Fruit fly (Drosophila melanogaster) whole organism, embryonic: ENCODE results near the gene ZnT33D.

Source experiments
- Abd-B ChIP-seq: fragments of 200-800 bp; sonication (Bioruptor generic); optimal IDR thresholded peaks from 2 replicates; lab custom pipeline; 2018; ENCODE audit warnings: missing biosample characterization, mild to moderate bottlenecking, missing genetic modification characterization, moderate library complexity
- Asciz ChIP-seq: fragments of 200-800 bp; sonication (Bioruptor generic); optimal IDR thresholded peaks from 2 replicates; lab custom pipeline; 2017; ENCODE audit warnings: missing biosample characterization, mild to moderate bottlenecking, missing genetic modification characterization, missing genetic modification reagents
- Blimp-1 ChIP-seq: fragments of 200-800 bp; sonication (Bioruptor generic); optimal IDR thresholded peaks from 3 replicates; lab custom pipeline; 2018; ENCODE audit warnings: missing biosample characterization, missing genetic modification characterization, mild to moderate bottlenecking, moderate library complexity, missing genetic modification reagents
- CG13424 ChIP-seq: fragments of 200-800 bp; sonication (Bioruptor generic); optimal IDR thresholded peaks from 2 replicates; lab custom pipeline; 2019; ENCODE audit warnings: missing biosample characterization, mild to moderate bottlenecking, missing genetic modification characterization, moderate library complexity
- CG13775 ChIP-seq: fragments of 200-800 bp; sonication (Bioruptor generic); optimal IDR thresholded peaks from 3 replicates; lab custom pipeline; 2017; ENCODE audit warnings: missing biosample characterization, mild to moderate bottlenecking, missing genetic modification characterization
- CG15696 ChIP-seq: fragments of 200-800 bp; sonication (Bioruptor generic); optimal IDR thresholded peaks from 2 replicates; lab custom pipeline; 2019; ENCODE audit warnings: missing biosample characterization, mild to moderate bottlenecking, missing genetic modification characterization, moderate library complexity
- CG17361 ChIP-seq: fragments of 200-800 bp; sonication (Bioruptor generic); IDR thresholded peaks from 3 replicates; pipeline ENCODE4 v1.3.6; 2022; ENCODE audit warnings: missing biosample characterization, missing genetic modification characterization
- CG18476 ChIP-seq: fragments of 200-800 bp; sonication (Bioruptor generic); optimal IDR thresholded peaks from 2 replicates; lab custom pipeline; 2016; ENCODE audit warnings: missing biosample characterization, mild to moderate bottlenecking, missing genetic modification characterization
- CG32532 ChIP-seq: fragments of 200-800 bp; sonication (Bioruptor generic); IDR thresholded peaks from 2 replicates; pipeline ENCODE4 v1.3.6; 2022; ENCODE audit warnings: missing biosample characterization, missing genetic modification characterization
- CG3726 ChIP-seq: fragments of 200-800 bp; sonication (Bioruptor generic); IDR thresholded peaks from 3 replicates; pipeline ENCODE4, ENCODE4 v1.3.6; 2022; ENCODE audit warnings: missing biosample characterization, missing genetic modification characterization
- CG4404 ChIP-seq: fragments of 200-800 bp; sonication (Bioruptor generic); IDR thresholded peaks from 2 replicates; pipeline ENCODE4 v1.3.6; 2022; ENCODE audit warnings: missing biosample characterization, missing genetic modification characterization
- CG4707 ChIP-seq: fragments of 200-800 bp; sonication (Bioruptor generic); optimal IDR thresholded peaks from 2 replicates; lab custom pipeline; 2018; ENCODE audit warnings: missing biosample characterization, mild to moderate bottlenecking, missing genetic modification characterization, moderate library complexity
- Dbx ChIP-seq: fragments of 200-800 bp; sonication (Bioruptor generic); IDR thresholded peaks from 3 replicates; pipeline ENCODE4 v1.3.6; 2022; ENCODE audit warnings: missing biosample characterization, missing genetic modification characterization
- Drgx ChIP-seq: fragments of 200-800 bp; sonication (Bioruptor generic); IDR thresholded peaks from 2 replicates; pipeline ENCODE4 v1.3.6; 2022; ENCODE audit warnings: missing biosample characterization, missing genetic modification characterization
- Ets65A ChIP-seq: fragments of 200-800 bp; sonication (Bioruptor generic); peaks from one replicate; lab custom pipeline; 2016; ENCODE audit warnings: missing biosample characterization, missing genetic modification characterization
- Gug ChIP-seq: fragments of 200-800 bp; sonication (Bioruptor generic); IDR thresholded peaks from 4 replicates; pipeline ENCODE4 v1.3.6; 2022; ENCODE audit warnings: missing biosample characterization, missing genetic modification characterization
- H15 ChIP-seq: fragments of 200-800 bp; sonication (Bioruptor generic); IDR thresholded peaks from 3 replicates; pipeline ENCODE4 v1.3.6; 2022; ENCODE audit warnings: missing biosample characterization, missing genetic modification characterization
- MTF-1 ChIP-seq: fragments of 200-800 bp; sonication (Bioruptor generic); optimal IDR thresholded peaks from 2 replicates; lab custom pipeline; 2018; ENCODE audit warnings: missing biosample characterization, mild to moderate bottlenecking, missing genetic modification characterization, borderline replicate concordance
- Mes4 ChIP-seq: fragments of 200-800 bp; sonication (Bioruptor generic); optimal IDR thresholded peaks from 2 replicates; lab custom pipeline; 2016; ENCODE audit warnings: missing biosample characterization, missing genetic modification characterization
- Nf-YB ChIP-seq: fragments of 200-800 bp; sonication (Bioruptor generic); optimal IDR thresholded peaks from 3 replicates; lab custom pipeline; 2019; ENCODE audit warnings: missing biosample characterization, mild to moderate bottlenecking, missing genetic modification characterization, moderate library complexity
- Xrp1 ChIP-seq: fragments of 200-800 bp; sonication (Bioruptor generic); IDR thresholded peaks from 2 replicates; pipeline ENCODE4 v1.3.6; 2022; ENCODE audit warnings: missing biosample characterization, missing genetic modification characterization
- ara ChIP-seq: fragments of 200-800 bp; sonication (Bioruptor generic); IDR thresholded peaks from 2 replicates; pipeline ENCODE4 v1.3.6; 2022; ENCODE audit warnings: missing biosample characterization, missing genetic modification characterization
- bcd ChIP-seq: fragments of 200-800 bp; sonication (Bioruptor generic); optimal IDR thresholded peaks from 2 replicates; lab custom pipeline; 2017; ENCODE audit warnings: missing biosample characterization, mild to moderate bottlenecking, missing genetic modification characterization
- bigmax ChIP-seq: fragments of 200-800 bp; sonication (Bioruptor generic); optimal IDR thresholded peaks from 2 replicates; lab custom pipeline; 2018; ENCODE audit warnings: missing biosample characterization, mild to moderate bottlenecking, missing genetic modification characterization
- chinmo ChIP-seq: fragments of 200-800 bp; sonication (Bioruptor generic); IDR thresholded peaks from 4 replicates; pipeline ENCODE4 v1.3.6; 2022; ENCODE audit warnings: missing biosample characterization, missing genetic modification characterization; ENCODE audit not compliant: partially characterized antibody
- ci ChIP-seq: fragments of 200-800 bp; sonication (Bioruptor generic); IDR thresholded peaks from 3 replicates; pipeline ENCODE4 v1.3.6; 2022; ENCODE audit warnings: missing biosample characterization, missing genetic modification characterization
- dati ChIP-seq: fragments of 200-800 bp; sonication (Bioruptor generic); IDR thresholded peaks from 2 replicates; pipeline ENCODE4 v1.3.6; 2022; ENCODE audit warnings: missing biosample characterization, missing genetic modification characterization
- fd64A ChIP-seq: fragments of 200-800 bp; sonication (Bioruptor generic); optimal IDR thresholded peaks from 3 replicates; lab custom pipeline; 2018; ENCODE audit warnings: missing biosample characterization, mild to moderate bottlenecking, missing genetic modification characterization
- insv ChIP-seq, 2 experiments: fragments of 200-800 bp; sonication (Bioruptor generic); optimal IDR thresholded peaks; 3 replicates each; lab custom pipeline; 2016 to 2018; ENCODE audit warnings: missing biosample characterization in 2 of 2, missing genetic modification characterization in 2 of 2
- klu ChIP-seq: fragments of 200-800 bp; sonication (Bioruptor generic); IDR thresholded peaks from 2 replicates; pipeline ENCODE4 v1.3.6; 2022; ENCODE audit warnings: missing biosample characterization, missing genetic modification characterization
- lab ChIP-seq: fragments of 200-800 bp; sonication (Bioruptor generic); optimal IDR thresholded peaks from 3 replicates; lab custom pipeline; 2017; ENCODE audit warnings: missing biosample characterization, missing genetic modification characterization, mild to moderate bottlenecking, moderate library complexity, missing genetic modification reagents
- lov ChIP-seq, 2 experiments: fragments of 200-800 bp in 1 of 2; fragments of >200 bp in 1 of 2; sonication (Bioruptor generic) in 1 of 2; IDR thresholded peaks in 1 of 2; optimal IDR thresholded peaks in 1 of 2; 2 replicates in 1 of 2; 3 replicates in 1 of 2; pipeline versions ENCODE4 v1.3.6 to Lab custom; 2017 to 2022; ENCODE audit warnings: missing biosample characterization in 1 of 2, missing genetic modification characterization in 1 of 2
- onecut ChIP-seq: fragments of 200-800 bp; sonication (Bioruptor generic); IDR thresholded peaks from 2 replicates; pipeline ENCODE4 v1.3.6; 2022; ENCODE audit warnings: missing biosample characterization, missing genetic modification characterization
- pan ChIP-seq, 4 experiments: fragments of >200 bp in 3 of 4; fragments of 200-800 bp in 1 of 4; sonication (Bioruptor generic) in 1 of 4; optimal IDR thresholded peaks in 3 of 4; IDR thresholded peaks in 1 of 4; 2 replicates each; pipeline versions ENCODE4 v1.3.6 to Lab custom; 2017 to 2022; ENCODE audit warnings: missing biosample characterization in 2 of 4, missing genetic modification characterization in 2 of 4, mixed read lengths in 1 of 4
- prd ChIP-seq, 3 experiments: fragments of >200 bp in 2 of 3; fragments of 200-800 bp in 1 of 3; sonication (Bioruptor generic) in 1 of 3; optimal IDR thresholded peaks in 2 of 3; IDR thresholded peaks in 1 of 3; 2 replicates in 2 of 3; 3 replicates in 1 of 3; pipeline versions ENCODE4 v1.3.6 to Lab custom; 2017 to 2022; ENCODE audit warnings: missing biosample characterization in 1 of 3, missing genetic modification characterization in 1 of 3
- sens ChIP-seq: fragments of 200-800 bp; sonication (Bioruptor generic); peaks from one replicate; lab custom pipeline; 2016; ENCODE audit warnings: missing biosample characterization, missing genetic modification characterization
- slbo ChIP-seq: fragments of 200-800 bp; sonication (Bioruptor generic); IDR thresholded peaks from 2 replicates; pipeline ENCODE4 v1.3.6; 2022; ENCODE audit warnings: missing biosample characterization, missing genetic modification characterization

The ZnT33D gene

dm6 chr2L:12177621-12178020 is 13.6 kb downstream of the ZnT33D start, which contains the start of gene atilla (continued):
- TF ChIP-seq chinmo (GFP tag; lab: Robert Waterston, UW) (peak; percentile 78; the same call in 1 of the 4 replicates), Nf-YB (GFP tag; lab: Kevin White, UChicago) (no peak), slbo (GFP tag; lab: Robert Waterston, UW) (no peak), Dbx (GFP tag; lab: Robert Waterston, UW) (0 out of 3 replicates have a peak, but pooled peaks have one; percentile 6), lab (GFP tag; lab: Kevin White, UChicago) (peak; percentile 36), CG17361 (GFP tag; lab: Robert Waterston, UW) (no peak)

- TF ChIP-seq CG18476 (GFP tag; lab: Kevin White, UChicago): no peak
- TF ChIP-seq Drgx: 0 out of 2 replicates have a peak, but pooled peaks have one; percentile 10
- peak; percentile 61 for TF ChIP-seq sens
- peak; percentile 9 for TF ChIP-seq Ets65A (GFP tag; lab: Kevin White, UChicago)
These were observed 28.9 kb downstream of the ZnT33D start for dm6 chr2L:12192978-12193377.

- TF ChIP-seq Blimp-1 (GFP tag; lab: Kevin White, UChicago): peak; percentile 24
- peak; percentile 72 for TF ChIP-seq Xrp1 (GFP tag; lab: Robert Waterston, UW)
- TF ChIP-seq CG32532 (GFP tag; lab: Robert Waterston, UW): peak; percentile 8; the same call in 1 of the 2 replicates
- no peak for TF ChIP-seq prd (optimal IDR thresholded peaks at IDR 0.05; lab: Kevin White, UChicago)
- TF ChIP-seq prd (GFP tag; IDR thresholded peaks at IDR 0.05; lab: Robert Waterston, UW): 0 out of 3 replicates have a peak, but pooled peaks have one; percentile 12
- TF ChIP-seq ara (GFP tag; lab: Robert Waterston, UW): peak; percentile 43; the same call in 1 of the 2 replicates
- TF ChIP-seq Mes4 (GFP tag; lab: Kevin White, UChicago): no peak
- peak; percentile 6 for TF ChIP-seq sens
- TF ChIP-seq onecut (GFP tag; lab: Robert Waterston, UW): peak; percentile 17; the same call in 1 of the 2 replicates
- TF ChIP-seq H15 (GFP tag; lab: Robert Waterston, UW): 0 out of 3 replicates have a peak, but pooled peaks have one; percentile 47
- peak; percentile 8 for TF ChIP-seq bcd
- TF ChIP-seq klu: no peak
- no peak for TF ChIP-seq CG4707 (GFP tag; lab: Kevin White, UChicago)
- no peak for TF ChIP-seq CG13424 (tag; lab: Kevin White, UChicago)
- 0 out of 2 replicates have a peak, but pooled peaks have one; percentile 17 for TF ChIP-seq CG4404 (GFP tag; lab: Robert Waterston, UW)
- TF ChIP-seq Gug (GFP tag; lab: Robert Waterston, UW): no peak; the same call in 3 of the 4 replicates
- no peak for TF ChIP-seq lov (optimal IDR thresholded peaks at IDR 0.05; lab: Kevin White, UChicago)
- 0 out of 3 replicates have a peak, but pooled peaks have one; percentile 40 for TF ChIP-seq lov (GFP tag; IDR thresholded peaks at IDR 0.05; lab: Robert Waterston, UW)
- TF ChIP-seq dati (GFP tag; lab: Robert Waterston, UW): 0 out of 2 replicates have a peak, but pooled peaks have one; percentile 28
- peak; percentile 12 for TF ChIP-seq MTF-1 (GFP tag; lab: Kevin White, UChicago)
- no peak for TF ChIP-seq pan (optimal IDR thresholded peaks at IDR 0.05; lab: Kevin White, UChicago)
- TF ChIP-seq pan (GFP tag; optimal IDR thresholded peaks at IDR 0.05 in 1 of 2, IDR thresholded peaks at IDR 0.05 in 1 of 2): peak in 1 of 2 experiments; percentile 28
- TF ChIP-seq fd64A: peak; percentile 20
- peak; percentile 30 for TF ChIP-seq CG15696 (tag; lab: Kevin White, UChicago)
- peak; percentile 29 for TF ChIP-seq Asciz (GFP tag; lab: Kevin White, UChicago)
- 0 out of 3 replicates have a peak, but pooled peaks have one; percentile 17 for TF ChIP-seq ci (GFP tag; lab: Robert Waterston, UW)
These were observed 30.8 kb downstream of the ZnT33D start for dm6 chr2L:12194858-12195257.

- TF ChIP-seq bigmax (GFP tag; lab: Kevin White, UChicago): no peak
- no peak for TF ChIP-seq CG13775 (GFP tag; lab: Kevin White, UChicago)
- TF ChIP-seq CG3726 (GFP tag; lab: Robert Waterston, UW): no peak
- TF ChIP-seq insv (GFP tag; optimal IDR thresholded peaks at IDR 0.05; lab: Kevin White, UChicago): peak in 1 of 2 experiments; percentile 57
- TF ChIP-seq Abd-B: no peak
These were observed 36.9 kb downstream of the ZnT33D start for dm6 chr2L:12200990-12201389.
